Fruit fly (Drosophila melanogaster): ENCODE measurements around the gene CG34345.

CG34345 gene

dm6 chr2L:6649085-6649754 lies 26.3 kb downstream of the CG34345 start, which contains the start of the genes CG31635 and Tango1 (continued):
- TF ChIP-seq CG2202 (tag; optimal IDR thresholded peaks at IDR 0.05) (no peak), oc (tag; optimal IDR thresholded peaks at IDR 0.05) (no peak), Fer1 (GFP tag; optimal IDR thresholded peaks at IDR 0.05) (peak; percentile 34), Six4 (GFP tag; optimal IDR thresholded peaks at IDR 0.05) (no peak), Dip2 (GFP tag; IDR thresholded peaks at IDR 0.05) (no peak), shn (GFP tag; optimal IDR thresholded peaks at IDR 0.05) (no peak), pho (GFP tag; optimal IDR thresholded peaks at IDR 0.05) (no peak), CG11696 (GFP tag; IDR thresholded peaks at IDR 0.05) (no peak), aop (GFP tag; IDR thresholded peaks at IDR 0.05) (no peak), Optix (GFP tag; IDR thresholded peaks at IDR 0.05) (no peak), mld (GFP tag; IDR thresholded peaks at IDR 0.05; ENCODE audit: partially characterized antibody) (no peak), mam (GFP tag; optimal IDR thresholded peaks at IDR 0.05) (peak; percentile 29), Mrtf (GFP tag; IDR thresholded peaks at IDR 0.05) (no peak), Deaf1 (tag; optimal IDR thresholded peaks at IDR 0.05) (peak; percentile 72), CG6272 (GFP tag; IDR thresholded peaks at IDR 0.05) (0 out of 2 replicates have a peak, but pooled peaks have one; percentile 20), Bgb (GFP tag; IDR thresholded peaks at IDR 0.05; ENCODE audit: partially characterized antibody) (no peak), pfk (GFP tag; optimal IDR thresholded peaks at IDR 0.05) (no peak), Nf-YC (tag; optimal IDR thresholded peaks at IDR 0.05) (no peak), jumu (GFP tag; optimal IDR thresholded peaks at IDR 0.05) (peak; percentile 24), NC2β (GFP tag; optimal IDR thresholded peaks at IDR 0.05) (no peak), CG17912 (GFP tag; optimal IDR thresholded peaks at IDR 0.05) (no peak), dmrt11E (tag; optimal IDR thresholded peaks at IDR 0.05) (peak; percentile 10), da (GFP tag; optimal IDR thresholded peaks at IDR 0.05) (no peak), exex (tag; optimal IDR thresholded peaks at IDR 0.05) (no peak), org-1 (GFP tag; optimal IDR thresholded peaks at IDR 0.05) (no peak), CG5180 (GFP tag; optimal IDR thresholded peaks at IDR 0.05) (no peak), psq (GFP tag; optimal IDR thresholded peaks at IDR 0.05) (no peak), Sox102F (GFP tag; optimal IDR thresholded peaks at IDR 0.05) (no peak), Doc3 (GFP tag; IDR thresholded peaks at IDR 0.05; ENCODE audit: partially characterized antibody) (no peak), HmgD (GFP tag; optimal IDR thresholded peaks at IDR 0.05) (peak; percentile 28), chm (GFP tag; IDR thresholded peaks at IDR 0.05) (no peak), Xrp1 (GFP tag; IDR thresholded peaks at IDR 0.05) (0 out of 2 replicates have a peak, but pooled peaks have one; percentile 24), eve (GFP tag; optimal IDR thresholded peaks at IDR 0.05) (no peak), luna (GFP tag; optimal IDR thresholded peaks at IDR 0.05) (no peak), her (GFP tag; optimal IDR thresholded peaks at IDR 0.05) (no peak), CkIIα-i1 (GFP tag; IDR thresholded peaks at IDR 0.05) (no peak), CG42726 (GFP tag; IDR thresholded peaks at IDR 0.05; ENCODE audit: partially characterized antibody) (no peak), Hey (tag; optimal IDR thresholded peaks at IDR 0.05) (no peak), pb (GFP tag; optimal IDR thresholded peaks at IDR 0.05) (no peak), CG12299 (tag; optimal IDR thresholded peaks at IDR 0.05) (peak; percentile 35), kah (GFP tag; optimal IDR thresholded peaks at IDR 0.05) (no peak), p53 (GFP tag; optimal IDR thresholded peaks at IDR 0.05) (no peak), Med (GFP tag) (peak; percentile 82), CG7839 (tag; optimal IDR thresholded peaks at IDR 0.05) (no peak), CG13624 (GFP tag; optimal IDR thresholded peaks at IDR 0.05) (peak; percentile 36), HmgZ (tag; optimal IDR thresholded peaks at IDR 0.05) (no peak), kni (GFP tag; optimal IDR thresholded peaks at IDR 0.05) (no peak), CrebB (tag; optimal IDR thresholded peaks at IDR 0.05) (no peak), sd (tag; optimal IDR thresholded peaks at IDR 0.05) (peak; percentile 89), tgo (GFP tag; IDR thresholded peaks at IDR 0.05) (0 out of 3 replicates have a peak, but pooled peaks have one; percentile 15), CG30403 (GFP tag; optimal IDR thresholded peaks at IDR 0.05) (peak; percentile 30)

Measured in whole organism, embryonic.